Worm (Caenorhabditis elegans) whole organism, L3 larva: ENCODE results near the gene T02H6.5.

Experiments used
- R02D3.7 ChIP-seq: fragments of 150-350 bp; optimal IDR thresholded peaks from 2 replicates; lab custom pipeline; 2014; ENCODE audit warnings: missing biosample characterization, missing genetic modification characterization
- aly-2 ChIP-seq: fragments of 150-350 bp; optimal IDR thresholded peaks from 2 replicates; lab custom pipeline; 2014; ENCODE audit warnings: missing biosample characterization, missing genetic modification characterization
- ama-1 ChIP-seq: fragments of 150-350 bp; optimal IDR thresholded peaks from 2 replicates; lab custom pipeline; 2018
- ceh-16 ChIP-seq: sonication (generic microtip); optimal IDR thresholded peaks from 2 replicates; lab custom pipeline; 2017; ENCODE audit warnings: missing biosample characterization, missing genetic modification characterization
- ceh-82 ChIP-seq: fragments of 150-350 bp; optimal IDR thresholded peaks from 2 replicates; lab custom pipeline; 2014; ENCODE audit warnings: missing biosample characterization, missing genetic modification characterization
- ceh-9 ChIP-seq: sonication (generic microtip); optimal IDR thresholded peaks from 2 replicates; lab custom pipeline; 2018; ENCODE audit warnings: missing biosample characterization, missing genetic modification characterization
- daf-12 ChIP-seq: fragments of 150-350 bp; optimal IDR thresholded peaks from 2 replicates; lab custom pipeline; 2014; ENCODE audit warnings: missing biosample characterization, missing genetic modification reagents, missing genetic modification characterization
- egl-27 ChIP-seq: sonication (generic microtip); optimal IDR thresholded peaks from 4 replicates; lab custom pipeline; 2017; ENCODE audit warnings: missing biosample characterization, missing genetic modification reagents, missing genetic modification characterization
- egl-5 ChIP-seq: fragments of 150-350 bp; optimal IDR thresholded peaks from 2 replicates; lab custom pipeline; 2017; ENCODE audit warnings: missing biosample characterization, missing genetic modification reagents, missing genetic modification characterization, inconsistent platforms
- elt-2 ChIP-seq: sonication (generic microtip); optimal IDR thresholded peaks from 2 replicates; lab custom pipeline; 2016; ENCODE audit warnings: missing genetic modification reagents, mild to moderate bottlenecking, missing genetic modification characterization, missing compliant biosample characterization
- elt-3 ChIP-seq, 3 experiments: fragments of 150-350 bp in 1 of 3; sonication (generic microtip) in 2 of 3; optimal IDR thresholded peaks; 2 replicates in 2 of 3; 4 replicates in 1 of 3; lab custom pipeline; 2014 to 2017; ENCODE audit warnings: missing biosample characterization in 3 of 3, missing genetic modification characterization in 3 of 3
- eor-1 ChIP-seq, 2 experiments: fragments of 150-350 bp; optimal IDR thresholded peaks; 2 replicates each; lab custom pipeline; 2014 to 2018; ENCODE audit warnings: missing biosample characterization in 2 of 2, missing genetic modification characterization in 2 of 2
- fkh-10 ChIP-seq: sonication (generic microtip); optimal IDR thresholded peaks from 2 replicates; lab custom pipeline; 2017; ENCODE audit warnings: missing biosample characterization, missing genetic modification reagents, missing genetic modification characterization
- fkh-2 ChIP-seq: fragments of 150-350 bp; optimal IDR thresholded peaks from 2 replicates; lab custom pipeline; 2014; ENCODE audit warnings: missing biosample characterization, missing genetic modification reagents, missing genetic modification characterization
- hmg-11 ChIP-seq: sonication (generic microtip); optimal IDR thresholded peaks from 2 replicates; lab custom pipeline; 2016; ENCODE audit warnings: missing genetic modification characterization, missing compliant biosample characterization
- lin-15B ChIP-seq: fragments of 150-350 bp; optimal IDR thresholded peaks from 2 replicates; lab custom pipeline; 2014; ENCODE audit warnings: missing biosample characterization, missing genetic modification characterization
- lin-39 ChIP-seq: fragments of 150-350 bp; optimal IDR thresholded peaks from 2 replicates; lab custom pipeline; 2018; ENCODE audit warnings: missing biosample characterization, missing genetic modification reagents, missing genetic modification characterization
- mdl-1 ChIP-seq: fragments of 150-350 bp; optimal IDR thresholded peaks from 2 replicates; lab custom pipeline; 2014; ENCODE audit warnings: missing biosample characterization, missing genetic modification characterization
- nhr-11 ChIP-seq: fragments of 150-350 bp; optimal IDR thresholded peaks from 2 replicates; lab custom pipeline; 2014; ENCODE audit warnings: missing biosample characterization, missing genetic modification characterization
- nhr-12 ChIP-seq: fragments of 150-350 bp; optimal IDR thresholded peaks from 2 replicates; lab custom pipeline; 2014; ENCODE audit warnings: missing biosample characterization, missing genetic modification characterization
- nhr-23 ChIP-seq: fragments of 150-350 bp; optimal IDR thresholded peaks from 2 replicates; lab custom pipeline; 2014; ENCODE audit warnings: missing biosample characterization, missing genetic modification reagents, missing genetic modification characterization
- nhr-237 ChIP-seq: fragments of 150-350 bp; optimal IDR thresholded peaks from 2 replicates; lab custom pipeline; 2014; ENCODE audit warnings: missing biosample characterization, missing genetic modification characterization
- nhr-25 ChIP-seq: sonication (generic microtip); optimal IDR thresholded peaks from 2 replicates; lab custom pipeline; 2017; ENCODE audit warnings: missing biosample characterization, missing genetic modification characterization
- nhr-76 ChIP-seq: fragments of 150-350 bp; sonication (generic microtip); optimal IDR thresholded peaks from 5 replicates; lab custom pipeline; 2014; ENCODE audit warnings: missing biosample characterization, missing genetic modification characterization
- pha-4 ChIP-seq: fragments of 150-350 bp; optimal IDR thresholded peaks from 2 replicates; lab custom pipeline; 2014; ENCODE audit warnings: missing biosample characterization, missing genetic modification reagents, missing genetic modification characterization
- skn-1 ChIP-seq: fragments of 150-350 bp; optimal IDR thresholded peaks from 2 replicates; lab custom pipeline; 2014; ENCODE audit warnings: missing biosample characterization, missing genetic modification characterization
- snpc-4 ChIP-seq: fragments of 150-350 bp; optimal IDR thresholded peaks from 2 replicates; lab custom pipeline; 2014; ENCODE audit warnings: missing biosample characterization, missing genetic modification characterization
- unc-39 ChIP-seq: sonication (generic microtip); optimal IDR thresholded peaks from 4 replicates; lab custom pipeline; 2017; ENCODE audit warnings: missing biosample characterization, missing genetic modification characterization
- unc-62 ChIP-seq: fragments of 150-350 bp; sonication (generic microtip); optimal IDR thresholded peaks from 4 replicates; lab custom pipeline; 2014; ENCODE audit warnings: missing biosample characterization, missing genetic modification reagents, missing genetic modification characterization
- zag-1 ChIP-seq: fragments of 150-350 bp; optimal IDR thresholded peaks from 2 replicates; lab custom pipeline; 2014; ENCODE audit warnings: missing biosample characterization, missing genetic modification characterization
- ztf-11 ChIP-seq: fragments of 150-350 bp; optimal IDR thresholded peaks from 2 replicates; lab custom pipeline; 2014; ENCODE audit warnings: missing biosample characterization, missing genetic modification characterization
- ztf-4 ChIP-seq: fragments of 150-350 bp; optimal IDR thresholded peaks from 2 replicates; lab custom pipeline; 2014; ENCODE audit warnings: missing biosample characterization, missing genetic modification characterization

Gene T02H6.5

DNA sequence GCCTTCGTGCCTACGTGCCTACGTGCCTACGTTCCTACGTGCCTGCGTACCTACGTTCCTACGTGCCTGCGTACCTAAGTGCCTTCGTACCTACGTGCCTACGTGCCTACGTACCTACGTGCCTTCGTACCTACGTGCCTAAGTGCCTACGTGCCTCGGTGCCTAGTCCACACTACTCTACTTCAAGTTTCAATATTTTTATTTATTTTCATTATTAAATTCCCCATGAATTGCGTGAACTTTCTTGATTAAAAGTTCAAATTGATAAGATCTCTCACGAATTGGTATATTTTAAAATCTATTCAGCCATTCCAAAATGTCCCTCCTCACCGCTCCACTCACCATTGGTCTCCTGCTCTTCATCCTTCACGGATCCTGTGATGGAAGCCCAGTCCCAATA is 10.8 kb upstream of the T02H6.5 start, which contains the start of gene Y39F10C.3:
Y39F10C.3 (plus strand) TSS at position 301 of the 400 bp plus-strand sequence.
- TF ChIP-seq ztf-4 (tag; lab: Kevin White, UChicago): no peak
- TF ChIP-seq, all 47 proteins: peak for 0

DNA sequence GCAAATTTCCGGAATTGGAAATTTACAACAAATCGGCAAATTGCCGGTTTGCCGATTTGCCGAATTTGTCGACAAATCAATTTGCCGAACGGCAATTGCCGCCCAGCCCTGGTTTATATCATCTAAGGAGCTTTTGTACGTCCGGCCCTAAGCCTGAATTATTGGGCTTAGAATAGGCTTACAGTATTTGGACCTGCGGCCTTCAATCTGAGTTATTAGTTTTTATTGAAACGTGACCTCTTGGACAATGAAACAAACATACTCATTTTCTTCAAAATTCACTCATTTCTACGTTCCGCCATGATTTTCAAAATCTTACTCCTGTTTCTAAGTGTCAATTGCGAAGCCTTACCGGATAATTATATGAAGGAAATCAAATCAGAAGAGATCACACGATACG is 9.6 kb upstream of the T02H6.5 start, which contains the start of gene Y39F10C.1:
Y39F10C.1 (plus strand) TSS at position 301 of the 400 bp plus-strand sequence.
- no peak for TF ChIP-seq zag-1 (tag; lab: Kevin White, UChicago)
- no peak for TF ChIP-seq ceh-82 (tag; lab: Kevin White, UChicago)
- no peak for TF ChIP-seq nhr-25
- TF ChIP-seq elt-3 (tag; optimal IDR thresholded peaks at IDR 0.05; lab: Kevin White, UChicago): no peak
- no peak for TF ChIP-seq fkh-10
- TF ChIP-seq unc-39: no peak

DNA sequence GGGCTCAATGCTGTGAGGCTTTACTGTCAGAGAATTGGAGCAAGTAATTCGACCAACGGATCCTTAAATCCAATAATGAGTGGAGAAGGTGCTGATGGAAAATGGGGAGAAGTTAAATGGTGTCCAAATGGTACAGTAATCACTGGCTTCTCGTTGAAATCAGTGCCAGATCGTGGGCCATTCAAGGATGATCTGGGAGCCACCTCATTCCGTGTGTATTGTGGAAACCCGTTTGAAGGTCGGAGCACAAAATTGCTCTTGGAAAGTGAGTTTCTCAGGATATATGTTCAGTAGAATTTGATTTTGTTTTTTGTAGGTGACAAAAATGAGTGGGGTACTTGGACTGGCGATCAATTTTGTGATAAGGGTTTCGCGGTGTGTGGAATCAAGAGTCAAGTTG is 9.1 kb upstream of the T02H6.5 start:
- no peak for TF ChIP-seq nhr-76 (tag; lab: Kevin White, UChicago)
- TF ChIP-seq unc-62 (GFP tag; lab: Kevin White, UChicago): no peak
- TF ChIP-seq aly-2 (tag; lab: Kevin White, UChicago): no peak
- TF ChIP-seq egl-5: no peak
- TF ChIP-seq nhr-11 (tag; lab: Kevin White, UChicago): no peak
- TF ChIP-seq lin-15B (tag; lab: Kevin White, UChicago): no peak
- no peak for TF ChIP-seq unc-39
- no peak for TF ChIP-seq elt-3 (tag; optimal IDR thresholded peaks at IDR 0.05; lab: Kevin White, UChicago)
- TF ChIP-seq ceh-9 (tag; lab: Kevin White, UChicago): no peak
- no peak for TF ChIP-seq fkh-10
- no peak for TF ChIP-seq egl-27
- no peak for TF ChIP-seq ztf-11 (tag; lab: Kevin White, UChicago)
- TF ChIP-seq nhr-23: no peak
- no peak for TF ChIP-seq skn-1 (tag; lab: Kevin White, UChicago)
- no peak for TF ChIP-seq ceh-82 (tag; lab: Kevin White, UChicago)

DNA sequence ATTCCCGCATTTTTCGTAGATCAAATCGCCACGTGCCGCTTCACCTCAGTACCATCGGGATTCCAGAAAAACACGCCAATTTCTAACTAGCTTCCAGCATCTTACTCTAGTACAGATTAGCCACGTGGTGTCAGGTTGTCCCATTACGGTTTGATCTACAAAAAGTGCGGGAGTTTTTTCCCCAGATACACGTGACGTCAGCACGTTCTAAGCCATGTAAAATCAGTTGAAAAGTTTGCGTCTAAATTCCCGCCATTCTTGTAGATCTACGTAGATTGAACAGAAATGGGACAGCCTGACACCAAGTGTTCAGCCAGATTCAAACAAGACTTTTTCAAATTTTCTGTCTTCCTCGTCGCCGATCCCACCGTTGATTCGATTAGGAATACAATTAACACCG is 6.3 kb upstream of the T02H6.5 start, which contains the start of gene T02H6.9:
T02H6.9 (plus strand) TSS at position 301 of the 400 bp plus-strand sequence.
- TF ChIP-seq R02D3.7 (tag; lab: Kevin White, UChicago) (no peak), skn-1 (tag; lab: Kevin White, UChicago) (no peak), elt-3 (tag; optimal IDR thresholded peaks at IDR 0.05; lab: Kevin White, UChicago) (no peak), eor-1 (tag; optimal IDR thresholded peaks at IDR 0.05; lab: Kevin White, UChicago) (no peak), unc-62 (GFP tag; lab: Kevin White, UChicago) (no peak), ceh-16 (tag; lab: Kevin White, UChicago) (no peak), aly-2 (tag; lab: Kevin White, UChicago) (no peak), lin-15B (tag; lab: Kevin White, UChicago) (no peak), nhr-25 (no peak), nhr-76 (tag; lab: Kevin White, UChicago) (no peak), fkh-10 (no peak), elt-2 (no peak), ama-1 (lab: Kevin White, UChicago) (no peak), fkh-2 (tag; lab: Kevin White, UChicago) (no peak), mdl-1 (tag; lab: Kevin White, UChicago) (no peak), ceh-9 (tag; lab: Kevin White, UChicago) (no peak), nhr-11 (tag; lab: Kevin White, UChicago) (no peak)

DNA sequence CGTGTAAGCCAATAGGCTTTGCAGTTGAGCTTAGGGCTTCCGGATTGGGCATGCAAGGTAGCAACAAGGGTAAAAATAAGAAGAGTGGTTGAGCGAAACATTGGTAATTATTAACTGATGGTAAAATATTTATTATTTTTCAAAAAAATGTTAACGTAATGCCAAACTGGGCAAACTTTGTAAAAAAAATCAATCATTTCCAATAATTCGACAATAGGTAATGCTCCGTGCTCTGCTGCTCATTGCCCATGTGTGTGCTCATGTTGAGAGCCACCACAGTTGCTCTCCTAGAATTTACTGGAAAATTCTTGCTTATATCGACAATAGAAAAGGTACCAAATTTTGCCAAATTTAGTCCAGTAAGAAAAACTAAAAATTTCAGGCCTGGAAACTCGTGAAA is 4.3 kb upstream of the T02H6.5 start, which contains the start of the genes T02H6.10 and T02H6.8:
T02H6.10 (minus strand) TSS at position 101 of the 400 bp plus-strand sequence.
T02H6.8 (plus strand) TSS at position 221 of the 400 bp plus-strand sequence.
- TF ChIP-seq unc-62 (GFP tag; lab: Kevin White, UChicago) (no peak), pha-4 (tag; lab: Kevin White, UChicago) (no peak), egl-27 (no peak), eor-1 (tag; optimal IDR thresholded peaks at IDR 0.05; lab: Kevin White, UChicago) (no peak), ceh-16 (tag; lab: Kevin White, UChicago) (no peak)
- TF ChIP-seq, all 47 proteins: peak for 0

DNA sequence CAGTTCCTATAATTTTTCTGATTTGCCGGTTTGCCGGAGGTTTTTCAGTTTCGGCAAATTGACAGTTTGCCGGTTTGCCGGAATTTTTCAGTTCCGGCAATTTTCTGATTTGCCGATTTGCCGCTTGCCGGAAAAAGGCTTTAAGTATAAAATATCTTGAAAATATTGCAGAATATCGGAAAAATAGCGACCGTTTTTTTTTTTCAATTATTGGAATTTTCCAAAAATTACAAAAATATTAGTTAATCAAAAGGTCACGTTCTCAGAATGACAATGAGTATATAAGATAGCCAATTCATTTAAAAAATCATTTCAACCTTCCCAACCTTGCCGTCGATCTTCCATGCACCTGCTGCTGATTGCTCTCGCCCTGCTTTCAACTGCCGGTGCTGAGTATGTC is 2.6 kb upstream of the T02H6.5 start, which contains the start of gene T02H6.7:
T02H6.7 (plus strand) TSS at position 301 of the 400 bp plus-strand sequence.
- TF ChIP-seq R02D3.7 (tag; lab: Kevin White, UChicago) (no peak), hmg-11 (tag; lab: Kevin White, UChicago) (no peak), lin-39 (tag; lab: Kevin White, UChicago) (no peak), unc-62 (GFP tag; lab: Kevin White, UChicago) (no peak), nhr-237 (tag; lab: Kevin White, UChicago) (no peak), pha-4 (tag; lab: Kevin White, UChicago) (no peak), snpc-4 (tag; lab: Kevin White, UChicago) (no peak), nhr-12 (tag; lab: Kevin White, UChicago) (no peak), elt-2 (no peak), lin-15B (tag; lab: Kevin White, UChicago) (no peak), daf-12 (tag; lab: Kevin White, UChicago) (no peak), fkh-10 (no peak)
